Fruit fly (Drosophila melanogaster): ENCODE measurements around the gene Bin1.

Bin1 gene

dm6 chr3R:16238016-16238710, 48.8 kb upstream of the Bin1 start (continued):
- TF ChIP-seq CG3919 (GFP tag; optimal IDR thresholded peaks at IDR 0.05), result peak; percentile 33
- TF ChIP-seq CG16779 (tag; optimal IDR thresholded peaks at IDR 0.05), result no peak
- TF ChIP-seq fd85E (GFP tag; optimal IDR thresholded peaks at IDR 0.05), result no peak
- TF ChIP-seq esn (GFP tag; optimal IDR thresholded peaks at IDR 0.05), result peak; percentile 48
- TF ChIP-seq CG10669 (GFP tag; optimal IDR thresholded peaks at IDR 0.05), result peak; percentile 29
- peak; percentile 32 for TF ChIP-seq achi (GFP tag; optimal IDR thresholded peaks at IDR 0.05)
- TF ChIP-seq eg (GFP tag; IDR thresholded peaks at IDR 0.05), result no peak
- TF ChIP-seq CG6792 (GFP tag; optimal IDR thresholded peaks at IDR 0.05), result peak; percentile 9
- no peak for TF ChIP-seq CG6854 (GFP tag; optimal IDR thresholded peaks at IDR 0.05)
- TF ChIP-seq acj6 (GFP tag; optimal IDR thresholded peaks at IDR 0.05), result peak; percentile 56
- no peak for TF ChIP-seq CG6163 (GFP tag; IDR thresholded peaks at IDR 0.05)
- peak; percentile 55 for TF ChIP-seq Sox14 (GFP tag; optimal IDR thresholded peaks at IDR 0.05)

dm6 chr3R:16236713-16237641, 47.6 kb upstream of the Bin1 start:
- TF ChIP-seq achi (GFP tag; optimal IDR thresholded peaks at IDR 0.05) (peak; percentile 97), Hr4 (GFP tag; optimal IDR thresholded peaks at IDR 0.05) (peak; percentile 95), Eip75B (GFP tag; optimal IDR thresholded peaks at IDR 0.05) (peak; percentile 81), CG8119 (GFP tag; IDR thresholded peaks at IDR 0.05) (no peak), CG6792 (GFP tag; optimal IDR thresholded peaks at IDR 0.05) (peak; percentile 98), dac (GFP tag; optimal IDR thresholded peaks at IDR 0.05) (peak; percentile 93), CG7368 (GFP tag; optimal IDR thresholded peaks at IDR 0.05) (peak; percentile 96), dsx (GFP tag; optimal IDR thresholded peaks at IDR 0.05; ENCODE audit: poor library complexity, severe bottlenecking) (peak; percentile 98), pdm3 (GFP tag; optimal IDR thresholded peaks at IDR 0.05) (peak; percentile 95), topi (GFP tag; optimal IDR thresholded peaks at IDR 0.05) (peak; percentile 93), Ets21C (GFP tag; optimal IDR thresholded peaks at IDR 0.05) (peak; percentile 83), CG10631 (GFP tag; optimal IDR thresholded peaks at IDR 0.05) (peak; percentile 99), CG31627 (GFP tag; optimal IDR thresholded peaks at IDR 0.05) (peak; percentile 92), acj6 (GFP tag; optimal IDR thresholded peaks at IDR 0.05) (peak; percentile 98), CG34406 (GFP tag; optimal IDR thresholded peaks at IDR 0.05) (peak; percentile 98), CG6808 (GFP tag; optimal IDR thresholded peaks at IDR 0.05) (peak; percentile 96), Blimp-1 (GFP tag; optimal IDR thresholded peaks at IDR 0.05) (peak; percentile 93), fkh (GFP tag; optimal IDR thresholded peaks at IDR 0.05) (peak; percentile 84), esn (GFP tag; optimal IDR thresholded peaks at IDR 0.05) (peak; percentile 97), ss (GFP tag; optimal IDR thresholded peaks at IDR 0.05) (peak; percentile 95 to 97), eg (GFP tag; IDR thresholded peaks at IDR 0.05) (no peak), CG4318 (GFP tag; optimal IDR thresholded peaks at IDR 0.05) (peak; percentile 94), Lpt (GFP tag; optimal IDR thresholded peaks at IDR 0.05) (peak; percentile 82), fd85E (GFP tag; optimal IDR thresholded peaks at IDR 0.05) (peak; percentile 94), Eip78C (GFP tag) (peak; percentile 98), CG3919 (GFP tag; optimal IDR thresholded peaks at IDR 0.05) (peak; percentile 97), CG15336 (GFP tag; IDR thresholded peaks at IDR 0.05) (no peak), Hr38 (GFP tag; optimal IDR thresholded peaks at IDR 0.05) (no peak), Sox102F (GFP tag; optimal IDR thresholded peaks at IDR 0.05) (peak; percentile 94), vri (GFP tag; optimal IDR thresholded peaks at IDR 0.05) (peak; percentile 74), CG11294 (GFP tag; IDR thresholded peaks at IDR 0.05) (no peak), Sox14 (GFP tag; optimal IDR thresholded peaks at IDR 0.05) (peak; percentile 93), CG11762 (GFP tag; optimal IDR thresholded peaks at IDR 0.05; ENCODE audit: insufficient read depth) (peak; percentile 95), fd59A (GFP tag; optimal IDR thresholded peaks at IDR 0.05) (peak; percentile 95), Smox (GFP tag; optimal IDR thresholded peaks at IDR 0.05) (peak; percentile 93), CG8632 (GFP tag; optimal IDR thresholded peaks at IDR 0.05) (peak; percentile 97), Gug (GFP tag; IDR thresholded peaks at IDR 0.05) (no peak), CG6163 (GFP tag; IDR thresholded peaks at IDR 0.05) (no peak), CG32006 (GFP tag; optimal IDR thresholded peaks at IDR 0.05) (peak; percentile 98), Eip93F (GFP tag; optimal IDR thresholded peaks at IDR 0.05) (peak; percentile 98), cyc (GFP tag; optimal IDR thresholded peaks at IDR 0.05) (peak; percentile 95), Hr39 (GFP tag; optimal IDR thresholded peaks at IDR 0.05) (peak; percentile 92)

Measured in whole organism, prepupa.